Fruit fly (Drosophila melanogaster) ovary, adult (tissue): ENCODE data around the gene Wnt6.

Experiments used
- CG17801 ChIP-seq: fragments of 200-800 bp; optimal IDR thresholded peaks from 2 replicates; lab custom pipeline; 2019; ENCODE audit warnings: missing biosample characterization, mild to moderate bottlenecking, missing genetic modification characterization, moderate library complexity; ENCODE audit not compliant: partially characterized antibody

The Wnt6 gene

dm6 chr2L:7311467-7311866 lies 22.0 kb upstream of the Wnt6 start:
- no peak for TF ChIP-seq CG17801 (GFP tag; lab: Kevin White, UChicago)

- no peak for TF ChIP-seq CG17801 (GFP tag; lab: Kevin White, UChicago)
Observed at dm6 chr2L:7313233-7313858, 20.2 kb upstream of the Wnt6 start.

- TF ChIP-seq CG17801 (GFP tag; lab: Kevin White, UChicago), result no peak
Observed at dm6 chr2L:7315523-7315922, 18.0 kb upstream of the Wnt6 start.

dm6 chr2L:7319335-7319734 lies 14.2 kb upstream of the Wnt6 start:
- no peak for TF ChIP-seq CG17801 (GFP tag; lab: Kevin White, UChicago)

dm6 chr2L:7319914-7320313 lies 13.6 kb upstream of the Wnt6 start:
- TF ChIP-seq CG17801 (GFP tag; lab: Kevin White, UChicago), result no peak

- TF ChIP-seq CG17801 (GFP tag; lab: Kevin White, UChicago), result no peak
Observed at dm6 chr2L:7321110-7321509, 12.4 kb upstream of the Wnt6 start.

- no peak for TF ChIP-seq CG17801 (GFP tag; lab: Kevin White, UChicago)
Observed at dm6 chr2L:7323005-7323404, 10.5 kb upstream of the Wnt6 start.

- no peak for TF ChIP-seq CG17801 (GFP tag; lab: Kevin White, UChicago)
Observed at dm6 chr2L:7326405-7326804, 7.1 kb upstream of the Wnt6 start.

dm6 chr2L:7332780-7333179 lies 734 bp upstream of the Wnt6 start:
- TF ChIP-seq CG17801 (GFP tag; lab: Kevin White, UChicago), result no peak

dm6 chr2L:7334183-7334582 lies 669 bp downstream of the Wnt6 start:
- TF ChIP-seq CG17801 (GFP tag; lab: Kevin White, UChicago), result no peak

dm6 chr2L:7339392-7340014 lies 6.0 kb downstream of the Wnt6 start:
- no peak for TF ChIP-seq CG17801 (GFP tag; lab: Kevin White, UChicago)

dm6 chr2L:7340139-7340538 lies 6.6 kb downstream of the Wnt6 start:
- TF ChIP-seq CG17801 (GFP tag; lab: Kevin White, UChicago), result no peak

- no peak for TF ChIP-seq CG17801 (GFP tag; lab: Kevin White, UChicago)
Observed at dm6 chr2L:7352775-7353187, 19.3 kb downstream of the Wnt6 start.

- TF ChIP-seq CG17801 (GFP tag; lab: Kevin White, UChicago), result no peak
Observed at dm6 chr2L:7358008-7358582, 24.6 kb downstream of the Wnt6 start.

dm6 chr2L:7358788-7359187 lies 25.3 kb downstream of the Wnt6 start:
- TF ChIP-seq CG17801 (GFP tag; lab: Kevin White, UChicago), result no peak

- no peak for TF ChIP-seq CG17801 (GFP tag; lab: Kevin White, UChicago)
Observed at dm6 chr2L:7363079-7363478, 29.6 kb downstream of the Wnt6 start, which contains the start of gene Wnt10. Gene Wnt10 (plus strand): TSS chr2L:7363379.
